Fruit fly (Drosophila melanogaster): ENCODE results near the gene CG10195.

The CG10195 gene

DNA sequence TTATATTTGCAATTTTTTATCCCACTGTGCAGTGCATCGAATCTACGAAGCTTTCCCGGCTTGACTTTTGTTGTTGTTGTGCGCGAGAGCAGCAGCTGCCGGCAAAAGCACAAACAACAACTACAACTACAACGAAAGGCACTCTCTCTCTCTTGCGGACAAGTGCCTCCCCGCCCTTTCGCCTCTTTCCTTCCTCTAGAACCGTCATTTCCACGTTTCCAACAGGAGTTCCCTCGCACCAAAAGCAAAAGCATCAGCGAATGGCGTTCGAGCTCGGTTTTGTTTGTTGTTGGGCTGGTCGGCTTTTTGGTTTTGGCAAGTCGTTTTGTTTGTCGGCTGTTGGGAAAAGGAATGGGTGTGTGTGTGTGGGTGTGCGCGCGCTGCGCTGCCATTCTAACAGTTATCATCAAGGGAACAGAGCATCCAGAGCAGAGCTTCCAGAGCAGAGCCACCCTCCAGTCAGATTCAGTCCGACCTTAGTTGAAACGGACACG, 20.6 kb downstream of the CG10195 start, which contains the start of gene tj:
Gene tj (plus strand): TSS at position 444 of the 494 bp plus-strand sequence.
- no peak for TF ChIP-seq Sin3A (optimal IDR thresholded peaks at IDR 0.05)
- no peak for TF ChIP-seq insv (optimal IDR thresholded peaks at IDR 0.05)
- no peak for TF ChIP-seq psq (optimal IDR thresholded peaks at IDR 0.05)
- TF ChIP-seq h (optimal IDR thresholded peaks at IDR 0.05) = no peak
- no peak for TF ChIP-seq Myc (optimal IDR thresholded peaks at IDR 0.05)
- TF ChIP-seq ttk (optimal IDR thresholded peaks at IDR 0.05) = no peak

DNA sequence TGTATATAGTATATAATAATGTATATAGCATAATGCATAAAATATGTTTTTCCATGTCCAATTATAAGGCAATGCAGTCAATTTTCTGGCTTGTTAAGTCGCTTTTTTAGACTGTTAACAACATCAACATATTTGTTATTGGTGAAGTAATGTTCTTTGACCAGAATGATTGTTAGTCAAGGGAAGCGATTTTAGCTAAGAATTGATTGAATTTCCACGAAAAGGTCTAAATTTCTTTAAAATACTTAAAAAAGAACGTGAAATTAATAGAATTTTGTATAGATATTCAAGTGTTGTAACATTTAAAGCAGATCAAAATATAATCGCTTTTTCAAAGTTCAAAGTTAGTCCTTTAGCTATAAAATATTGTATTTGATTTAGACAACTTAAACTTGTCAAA, 21.1 kb downstream of the CG10195 start:
- no peak for TF ChIP-seq psq (optimal IDR thresholded peaks at IDR 0.05)
- no peak for TF ChIP-seq insv (optimal IDR thresholded peaks at IDR 0.05)
- TF ChIP-seq h (optimal IDR thresholded peaks at IDR 0.05) = no peak

DNA sequence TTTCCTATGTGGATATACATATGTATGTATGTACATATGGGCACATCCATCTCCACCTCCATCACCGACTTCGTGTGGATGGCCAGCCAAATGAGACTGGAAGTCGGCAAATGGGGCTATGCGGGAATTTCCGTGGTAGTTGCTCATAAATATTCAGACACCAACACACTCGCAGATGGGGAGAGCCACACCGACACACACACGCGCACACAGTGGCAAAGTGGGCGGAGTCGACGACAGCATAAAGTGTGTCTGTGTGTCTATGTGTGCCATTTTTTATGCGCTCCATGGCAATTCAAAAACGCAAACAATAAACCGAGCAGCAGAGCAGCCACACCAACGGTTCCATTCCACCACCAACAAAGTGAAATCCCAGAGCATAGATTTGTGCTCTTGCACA, 21.6 kb downstream of the CG10195 start:
- TF ChIP-seq Sin3A (optimal IDR thresholded peaks at IDR 0.05) = no peak
- TF ChIP-seq insv (optimal IDR thresholded peaks at IDR 0.05) = no peak
- no peak for TF ChIP-seq psq (optimal IDR thresholded peaks at IDR 0.05)
- TF ChIP-seq Myc (optimal IDR thresholded peaks at IDR 0.05) = no peak
- TF ChIP-seq h (optimal IDR thresholded peaks at IDR 0.05) = no peak
- TF ChIP-seq ttk (optimal IDR thresholded peaks at IDR 0.05) = no peak

DNA sequence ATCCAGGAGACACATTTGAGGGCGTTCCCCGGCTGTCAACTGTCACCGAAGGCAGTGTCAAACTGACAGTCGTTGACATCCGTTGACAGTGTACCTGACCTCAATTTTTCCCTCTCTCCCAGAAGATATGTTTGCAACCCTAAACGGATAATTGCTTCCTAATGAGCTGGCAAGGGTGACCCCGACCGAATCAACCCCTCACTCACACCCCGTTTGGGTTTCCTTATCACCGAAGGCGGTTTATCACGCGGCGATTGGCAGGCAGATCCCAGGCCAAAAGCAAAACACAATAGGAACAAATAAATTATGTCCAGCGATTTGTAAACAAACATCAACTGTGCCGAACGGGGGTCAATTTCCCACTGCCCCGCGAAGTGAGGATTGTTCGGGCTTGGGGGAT, 25.1 kb downstream of the CG10195 start:
- TF ChIP-seq insv (optimal IDR thresholded peaks at IDR 0.05) (no peak), Sin3A (optimal IDR thresholded peaks at IDR 0.05) (no peak)

DNA sequence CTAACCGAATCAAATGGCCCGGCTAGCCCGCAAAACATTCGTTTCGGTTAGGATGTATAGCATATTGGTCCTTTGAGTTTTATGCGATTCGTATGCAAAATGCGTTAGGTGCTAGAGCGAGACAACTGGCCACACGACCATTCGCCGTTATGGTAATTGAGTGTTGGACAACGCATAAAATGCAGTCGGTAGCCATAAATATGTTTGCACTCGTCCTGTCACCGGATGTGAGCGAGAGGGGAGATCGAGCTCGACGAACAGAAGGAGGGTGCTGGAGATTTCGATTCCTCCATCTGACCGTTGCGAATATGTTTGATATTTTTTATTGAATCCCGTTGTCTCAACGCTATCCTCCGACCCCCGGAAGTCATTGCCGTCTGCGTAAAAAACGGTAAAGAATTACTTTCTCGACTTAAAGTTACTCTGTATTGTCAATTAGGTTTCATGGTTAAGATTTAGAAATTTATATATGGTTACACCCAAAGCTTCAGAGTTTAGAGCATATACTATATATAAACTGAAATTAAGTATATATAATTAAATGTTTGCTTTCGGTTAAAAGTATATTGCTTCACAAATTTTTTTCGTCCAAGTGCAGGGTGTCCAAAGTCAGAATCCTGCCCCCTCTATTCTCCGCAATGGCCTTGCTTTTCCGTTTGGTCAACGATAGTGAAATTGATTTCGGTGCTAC, 26.5 kb downstream of the CG10195 start:
- TF ChIP-seq psq (optimal IDR thresholded peaks at IDR 0.05) (no peak), Sin3A (optimal IDR thresholded peaks at IDR 0.05) (no peak), ttk (optimal IDR thresholded peaks at IDR 0.05) (no peak), insv (optimal IDR thresholded peaks at IDR 0.05) (no peak), h (optimal IDR thresholded peaks at IDR 0.05) (no peak), Myc (optimal IDR thresholded peaks at IDR 0.05) (no peak)

DNA sequence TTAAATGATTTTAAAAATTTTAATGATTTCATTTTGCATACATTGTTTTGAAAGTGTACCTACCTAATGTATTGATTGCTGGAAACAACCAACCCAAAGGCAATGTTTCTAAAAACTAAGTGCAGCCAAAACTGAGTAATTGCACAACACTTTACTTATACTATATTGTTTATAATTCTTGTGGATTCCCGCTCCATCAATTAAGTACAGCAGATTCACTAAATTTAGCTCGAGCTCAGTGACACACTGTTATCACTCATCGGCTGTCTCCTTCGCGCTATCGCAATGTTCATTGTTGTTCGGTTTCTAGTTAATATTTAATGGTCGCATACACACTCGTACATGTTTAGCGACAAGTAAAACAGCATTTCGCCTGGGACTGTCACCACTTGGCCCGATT, 28.8 kb downstream of the CG10195 start:
- TF ChIP-seq insv (optimal IDR thresholded peaks at IDR 0.05) (no peak), Sin3A (optimal IDR thresholded peaks at IDR 0.05) (no peak), ttk (optimal IDR thresholded peaks at IDR 0.05) (no peak), h (optimal IDR thresholded peaks at IDR 0.05) (no peak), psq (optimal IDR thresholded peaks at IDR 0.05) (no peak), Myc (optimal IDR thresholded peaks at IDR 0.05) (no peak)

DNA sequence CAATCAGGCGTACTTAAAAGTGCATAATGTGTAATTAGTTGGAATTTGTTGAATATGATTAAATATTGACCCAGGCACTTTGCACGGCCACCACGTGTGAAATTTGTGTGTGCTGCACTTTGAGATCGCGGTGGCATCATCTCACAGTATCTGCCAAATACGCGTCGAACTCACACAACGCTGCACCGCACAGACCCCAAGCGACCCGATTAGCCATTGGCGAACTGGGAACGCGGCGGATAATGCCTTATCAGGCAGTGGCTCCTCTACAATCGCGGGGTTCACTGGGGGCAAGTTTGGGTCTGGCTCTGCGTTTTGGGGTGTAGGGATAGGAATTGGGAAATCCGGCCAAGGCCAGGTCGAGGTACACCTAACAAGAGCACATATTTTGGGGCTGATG, 29.3 kb downstream of the CG10195 start:
- TF ChIP-seq ttk (optimal IDR thresholded peaks at IDR 0.05) = no peak

DNA sequence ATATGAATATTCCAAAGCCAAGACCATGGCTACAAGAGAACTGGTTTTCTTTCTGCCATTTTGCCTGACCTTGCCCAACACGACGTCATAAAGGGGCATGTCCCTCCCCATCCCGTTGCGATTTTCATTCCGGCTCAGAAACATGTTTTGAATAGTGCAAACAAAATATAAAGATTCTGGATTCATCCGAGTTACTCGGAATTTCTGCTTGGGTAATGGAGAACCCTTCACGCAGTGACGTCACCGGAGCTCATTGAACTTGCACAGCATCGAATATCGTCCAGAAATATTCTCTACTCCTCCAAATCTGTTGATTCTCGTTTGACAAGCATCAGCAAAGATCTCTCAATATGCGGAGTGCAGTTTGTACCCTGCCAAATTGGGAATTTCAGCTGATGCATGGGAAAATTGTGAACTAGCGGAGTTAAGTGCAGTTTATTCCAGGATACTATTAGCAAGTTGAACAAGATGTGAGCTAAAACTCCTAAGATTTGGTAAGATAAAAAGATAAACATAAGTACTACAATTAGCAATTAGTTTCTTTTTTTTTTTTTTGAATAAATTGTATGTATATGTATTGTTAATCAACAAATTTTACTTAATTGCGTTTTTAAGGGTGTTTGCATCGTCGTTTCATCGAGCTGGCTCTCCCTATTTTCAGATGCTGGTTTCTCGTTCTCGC, 30.3 kb downstream of the CG10195 start, which contains the start of gene CG10026:
Gene CG10026 (plus strand): TSS at position 187 of the 682 bp plus-strand sequence.
- TF ChIP-seq psq (optimal IDR thresholded peaks at IDR 0.05) (no peak), insv (optimal IDR thresholded peaks at IDR 0.05) (no peak), Sin3A (optimal IDR thresholded peaks at IDR 0.05) (no peak), h (optimal IDR thresholded peaks at IDR 0.05) (no peak), ttk (optimal IDR thresholded peaks at IDR 0.05) (no peak), Myc (optimal IDR thresholded peaks at IDR 0.05) (no peak)

DNA sequence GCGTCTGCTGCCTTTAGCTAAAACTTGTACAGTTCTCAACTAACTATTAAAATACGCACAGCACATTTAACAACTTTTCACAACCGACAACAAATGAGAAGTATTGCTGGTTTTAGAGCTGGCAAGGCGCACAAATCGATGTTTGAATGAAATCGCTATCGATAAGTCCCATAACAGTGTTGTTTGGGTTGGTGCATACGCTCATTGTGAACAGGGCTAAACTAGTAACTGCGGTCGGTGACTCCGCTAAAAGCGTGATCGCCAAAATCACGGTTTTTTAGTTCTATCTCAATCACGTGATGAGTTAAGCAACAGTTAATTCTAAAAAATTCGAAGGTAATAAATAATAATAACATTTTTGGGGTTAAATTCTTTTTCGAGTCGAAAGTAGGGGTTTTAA, 31.1 kb downstream of the CG10195 start, which contains the start of gene Top2:
Gene Top2 (minus strand): TSS at position 110 of the 400 bp plus-strand sequence.
- no peak for TF ChIP-seq psq (optimal IDR thresholded peaks at IDR 0.05)
- TF ChIP-seq insv (optimal IDR thresholded peaks at IDR 0.05) = no peak
- no peak for TF ChIP-seq Sin3A (optimal IDR thresholded peaks at IDR 0.05)
- TF ChIP-seq h (optimal IDR thresholded peaks at IDR 0.05) = no peak
- no peak for TF ChIP-seq Myc (optimal IDR thresholded peaks at IDR 0.05)
- no peak for TF ChIP-seq ttk (optimal IDR thresholded peaks at IDR 0.05)

DNA sequence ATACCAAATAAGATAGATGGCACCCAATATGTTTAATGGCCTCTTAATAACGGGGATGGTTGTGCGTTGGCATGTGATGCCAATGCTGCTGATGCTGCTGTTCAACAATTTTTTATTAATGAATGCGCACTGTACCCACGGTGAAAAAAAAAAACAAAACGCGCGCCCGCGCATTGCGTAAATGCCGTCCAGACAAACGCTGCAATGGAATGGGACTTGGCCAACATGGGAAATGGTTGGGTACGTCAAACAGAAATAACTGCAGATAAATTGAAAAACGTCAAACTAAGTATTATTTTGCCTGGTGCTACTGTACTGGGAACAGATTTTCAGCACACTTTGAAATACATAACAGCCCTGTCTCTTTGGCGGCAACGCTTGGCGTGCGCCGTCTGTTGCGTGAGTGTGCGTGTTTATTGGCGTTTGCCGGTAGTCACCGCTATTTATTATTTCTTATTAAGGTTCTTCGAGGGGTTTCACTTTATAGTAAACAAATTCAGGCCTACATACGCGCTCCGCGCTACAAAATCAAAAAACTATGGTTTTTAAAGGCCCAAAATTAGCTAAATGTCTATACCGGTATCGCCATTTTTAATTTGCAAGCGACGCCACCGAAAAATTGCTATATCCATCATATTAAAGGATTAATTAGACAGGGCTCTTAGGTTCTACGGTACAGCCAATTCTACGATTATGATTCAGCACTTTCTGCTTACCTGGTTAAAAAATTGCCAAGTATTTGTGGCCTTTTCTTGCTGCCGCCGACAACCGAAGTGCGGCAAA, 31.8 kb downstream of the CG10195 start:
- TF ChIP-seq Myc (optimal IDR thresholded peaks at IDR 0.05) (no peak), h (optimal IDR thresholded peaks at IDR 0.05) (no peak), psq (optimal IDR thresholded peaks at IDR 0.05) (no peak), insv (optimal IDR thresholded peaks at IDR 0.05) (no peak), Sin3A (optimal IDR thresholded peaks at IDR 0.05) (no peak), ttk (optimal IDR thresholded peaks at IDR 0.05) (no peak)

DNA sequence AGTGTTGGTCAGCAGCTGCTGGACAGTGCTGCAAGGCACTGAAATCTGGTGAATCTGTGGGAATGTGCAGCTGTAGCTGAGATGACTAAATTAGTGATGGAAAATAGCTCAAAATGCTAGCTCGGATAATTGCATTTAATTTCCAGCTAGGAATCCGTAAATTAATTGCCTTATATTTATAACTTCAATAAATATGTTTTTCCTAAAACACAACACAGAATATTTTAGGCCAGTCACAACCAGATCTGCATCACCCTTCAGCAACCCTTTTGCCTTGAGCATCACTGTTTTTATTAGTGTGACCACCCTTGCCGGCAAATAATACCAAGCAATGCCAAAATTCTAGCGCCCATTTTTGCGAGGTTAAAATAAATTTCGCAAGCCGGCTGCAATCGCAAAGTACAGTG, 39.8 kb downstream of the CG10195 start, which contains the start of gene Hs2st:
Gene Hs2st (minus strand): TSS at position 17 of the 407 bp plus-strand sequence.
- TF ChIP-seq Sin3A (optimal IDR thresholded peaks at IDR 0.05) (no peak), psq (optimal IDR thresholded peaks at IDR 0.05) (no peak), insv (optimal IDR thresholded peaks at IDR 0.05) (no peak), h (optimal IDR thresholded peaks at IDR 0.05) (no peak), ttk (optimal IDR thresholded peaks at IDR 0.05) (no peak), Myc (optimal IDR thresholded peaks at IDR 0.05) (no peak)

DNA sequence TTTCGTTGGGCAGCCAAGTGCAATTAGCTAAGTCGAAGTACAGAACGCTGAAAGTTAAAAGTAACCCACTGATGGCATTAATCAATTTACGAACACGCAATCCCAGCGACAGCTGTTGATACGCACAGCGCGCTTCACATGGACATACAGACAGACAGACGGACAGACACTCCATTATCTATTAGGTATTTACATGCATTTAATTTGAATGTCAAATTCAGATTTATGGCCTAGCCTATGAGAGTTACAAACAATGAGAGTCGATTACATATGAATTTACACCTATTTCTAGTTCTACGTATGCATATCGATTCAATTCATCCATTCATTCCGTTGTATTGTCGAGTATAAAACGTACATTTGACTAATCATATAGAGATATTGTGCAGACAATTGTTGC, 41.9 kb downstream of the CG10195 start, which contains the start of gene CG10237:
Gene CG10237 (minus strand): TSS at position 101 of the 400 bp plus-strand sequence.
- TF ChIP-seq insv (optimal IDR thresholded peaks at IDR 0.05) (no peak), Sin3A (optimal IDR thresholded peaks at IDR 0.05) (no peak), Myc (optimal IDR thresholded peaks at IDR 0.05) (no peak), h (optimal IDR thresholded peaks at IDR 0.05) (no peak), ttk (optimal IDR thresholded peaks at IDR 0.05) (no peak), psq (optimal IDR thresholded peaks at IDR 0.05) (no peak)

Data from Kc167 (cell line).